Fruit fly (Drosophila melanogaster): ENCODE measurements around the gene heca.

DNA sequence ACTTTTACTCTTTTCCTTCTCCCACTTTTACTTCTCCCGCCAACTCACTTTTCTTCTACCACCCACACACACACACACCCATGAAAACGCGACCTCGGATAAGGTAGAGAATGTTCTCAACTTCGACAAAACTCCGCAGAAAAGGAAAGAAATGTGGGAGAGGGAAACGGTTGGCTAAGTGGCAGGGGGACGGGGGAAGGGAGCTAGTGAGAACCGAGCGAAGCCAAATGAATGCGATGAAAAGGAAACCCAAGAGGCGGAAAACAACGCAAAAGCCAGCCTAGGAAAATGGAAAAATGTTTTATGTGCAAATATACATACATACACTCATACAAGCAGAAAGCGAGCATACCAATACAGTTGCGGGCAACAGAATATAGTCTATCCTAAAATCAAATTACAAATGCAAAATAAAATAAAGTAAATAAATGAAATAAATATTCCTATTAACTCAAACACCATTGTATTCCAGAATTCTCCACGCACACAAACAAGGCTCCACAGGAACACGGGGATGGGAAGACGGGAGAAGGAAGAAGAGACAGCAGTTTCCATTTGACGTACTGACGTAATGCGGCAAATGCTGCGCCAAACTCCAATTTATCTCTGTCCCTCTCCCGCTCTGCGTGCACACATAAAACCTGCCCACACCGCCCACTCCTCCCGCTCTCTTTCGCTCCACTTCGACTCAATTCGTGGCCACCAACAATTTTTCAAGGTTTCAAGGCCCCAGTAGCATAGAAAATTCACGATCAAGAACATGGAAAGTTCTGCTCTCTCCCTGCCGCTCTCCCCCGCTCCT, 7.2 kb upstream of the heca start:
- TF ChIP-seq toe (GFP tag; optimal IDR thresholded peaks at IDR 0.05) (no peak), CG14711 (tag; optimal IDR thresholded peaks at IDR 0.05) (no peak), Mnt (GFP tag; optimal IDR thresholded peaks at IDR 0.05) (no peak)
